Worm (Caenorhabditis elegans): ENCODE measurements around the gene gbh-2.

DNA sequence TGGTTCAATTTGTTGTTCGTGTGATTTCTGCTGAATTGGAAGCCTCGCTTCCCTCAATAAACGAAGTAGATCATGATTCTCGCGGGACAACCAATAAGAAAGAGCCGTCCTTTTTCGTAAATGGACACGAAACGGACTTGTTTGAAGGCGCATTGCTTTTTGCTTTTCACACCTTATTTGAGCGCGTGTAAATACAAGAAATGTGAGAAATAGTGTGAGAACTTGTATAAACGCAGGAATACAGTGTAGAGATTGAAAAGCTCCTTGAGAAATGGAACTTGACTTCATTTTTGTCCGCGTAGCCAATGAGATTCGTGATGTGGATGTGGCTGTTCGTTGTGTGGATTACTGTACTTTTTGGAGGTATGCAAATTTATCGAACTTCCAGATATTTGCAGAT, 34.9 kb downstream of the gbh-2 start, which contains the start of gene cht-2:
- no peak for TF ChIP-seq ztf-11 (tag; optimal IDR thresholded peaks at IDR 0.05)
- TF ChIP-seq crh-2 (tag; optimal IDR thresholded peaks at IDR 0.05), result no peak
- no peak for TF ChIP-seq nhr-77 (tag; optimal IDR thresholded peaks at IDR 0.05)
- TF ChIP-seq elt-1 (tag; optimal IDR thresholded peaks at IDR 0.05), result no peak
- no peak for TF ChIP-seq ztf-1 (GFP tag; conservative IDR thresholded peaks at IDR 0.05)
- TF ChIP-seq unc-39 (tag; optimal IDR thresholded peaks at IDR 0.05), result no peak
